Worm (Caenorhabditis elegans) whole organism, L4 larva: ENCODE data around the gene C41G6.12.
A peak's percentile ranks its signal among the peaks of the same experiment; 100 is the strongest.

ENCODE experiments used
- D1046.2 ChIP-seq: fragments of 200-800 bp; sonication (Bioruptor generic); IDR thresholded peaks from 2 replicates; pipeline ENCODE4 v1.3.6; 2022; ENCODE audit warnings: missing genetic modification characterization, missing compliant biosample characterization
- F37D6.2 ChIP-seq: sonication (generic microtip); optimal IDR thresholded peaks from 2 replicates; lab custom pipeline; 2016; ENCODE audit warnings: mild to moderate bottlenecking, missing genetic modification characterization, missing compliant biosample characterization
- F44E2.7 ChIP-seq: fragments of 200-800 bp; sonication (Bioruptor generic); IDR thresholded peaks from 2 replicates; pipeline ENCODE4 v2.1.2; 2022; ENCODE audit warnings: missing genetic modification characterization, missing compliant biosample characterization
- T26A8.4 ChIP-seq: fragments of 200-800 bp; sonication (Bioruptor generic); IDR thresholded peaks from 2 replicates; pipeline ENCODE4 v1.3.6; 2022; ENCODE audit warnings: missing genetic modification characterization, missing compliant biosample characterization
- Y5F2A.4 ChIP-seq: fragments of 200-800 bp; sonication (Bioruptor generic); optimal IDR thresholded peaks from 2 replicates; lab custom pipeline; 2018; ENCODE audit warnings: mild to moderate bottlenecking, missing genetic modification characterization, missing compliant biosample characterization
- Y75B8A.6 ChIP-seq: fragments of 200-800 bp; sonication (Bioruptor generic); IDR thresholded peaks from 2 replicates; pipeline ENCODE4 v1.3.6; 2022; ENCODE audit warnings: missing genetic modification reagents, missing genetic modification characterization, missing compliant biosample characterization
- ZK337.2 ChIP-seq: fragments of 200-800 bp; sonication (Bioruptor generic); IDR thresholded peaks from 2 replicates; pipeline ENCODE4 v1.3.6; 2022; ENCODE audit warnings: missing genetic modification reagents, missing genetic modification characterization, missing compliant biosample characterization
- aly-2 ChIP-seq: sonication (generic microtip); optimal IDR thresholded peaks from 2 replicates; lab custom pipeline; 2018; ENCODE audit warnings: missing biosample characterization, missing genetic modification characterization
- ama-1 ChIP-seq: fragments of 150-350 bp; optimal IDR thresholded peaks from 2 replicates; lab custom pipeline; 2014; ENCODE audit warnings: inconsistent platforms, mixed read lengths
- attf-4 ChIP-seq: sonication (generic microtip); optimal IDR thresholded peaks from 3 replicates; lab custom pipeline; 2017; ENCODE audit warnings: missing biosample characterization, missing genetic modification characterization
- ceh-20 ChIP-seq: fragments of 200-800 bp; sonication (Bioruptor generic); IDR thresholded peaks from 2 replicates; pipeline ENCODE4 v1.3.6; 2022; ENCODE audit warnings: missing genetic modification reagents, missing genetic modification characterization, missing compliant biosample characterization
- ceh-28 ChIP-seq: fragments of 150-350 bp; optimal IDR thresholded peaks from 2 replicates; lab custom pipeline; 2014; ENCODE audit warnings: missing biosample characterization, missing genetic modification reagents, missing genetic modification characterization
- ceh-32 ChIP-seq: sonication (generic microtip); optimal IDR thresholded peaks from 2 replicates; lab custom pipeline; 2016; ENCODE audit warnings: mild to moderate bottlenecking, missing genetic modification characterization, missing compliant biosample characterization; ENCODE audit not compliant: poor library complexity
- ceh-82 ChIP-seq: sonication (generic microtip); optimal IDR thresholded peaks from 2 replicates; lab custom pipeline; 2017; ENCODE audit warnings: missing biosample characterization, missing genetic modification characterization
- ces-1 ChIP-seq: fragments of 150-350 bp; sonication (generic microtip); optimal IDR thresholded peaks from 4 replicates; lab custom pipeline; 2014; ENCODE audit warnings: missing biosample characterization, missing genetic modification reagents, missing genetic modification characterization
- daf-12 ChIP-seq: fragments of 150-350 bp; optimal IDR thresholded peaks from 2 replicates; lab custom pipeline; 2014; ENCODE audit warnings: missing biosample characterization, missing genetic modification reagents, missing genetic modification characterization
- daf-19 ChIP-seq: fragments of 200-800 bp; sonication (Bioruptor generic); conservative IDR thresholded peaks from 2 replicates; pipeline ENCODE4 v1.3.6; 2022; ENCODE audit warnings: missing genetic modification characterization, missing compliant biosample characterization
- dmd-9 ChIP-seq: fragments of 200-800 bp; sonication (Bioruptor generic); IDR thresholded peaks from 2 replicates; pipeline ENCODE4 v1.3.6; 2022; ENCODE audit warnings: missing genetic modification reagents, missing genetic modification characterization, missing compliant biosample characterization
- dve-1 ChIP-seq: sonication (generic microtip); optimal IDR thresholded peaks from 2 replicates; lab custom pipeline; 2017; ENCODE audit warnings: antibody characterized with exemption, mild to moderate bottlenecking, missing genetic modification characterization, missing compliant biosample characterization; ENCODE audit not compliant: insufficient read depth
- egl-27 ChIP-seq: sonication (generic microtip); optimal IDR thresholded peaks from 3 replicates; lab custom pipeline; 2017; ENCODE audit warnings: missing biosample characterization, missing genetic modification reagents, missing genetic modification characterization
- fkh-10 ChIP-seq: fragments of 150-350 bp; optimal IDR thresholded peaks from 2 replicates; lab custom pipeline; 2014; ENCODE audit warnings: missing biosample characterization, missing genetic modification reagents, missing genetic modification characterization
- fos-1 ChIP-seq: fragments of 150-350 bp; optimal IDR thresholded peaks from 2 replicates; lab custom pipeline; 2014; ENCODE audit warnings: missing biosample characterization, missing genetic modification characterization
- gei-8 ChIP-seq: fragments of 200-800 bp; sonication (Bioruptor generic); optimal IDR thresholded peaks from 2 replicates; lab custom pipeline; 2018; ENCODE audit warnings: mild to moderate bottlenecking, missing genetic modification characterization, missing compliant biosample characterization
- hif-1 ChIP-seq, 2 experiments: sonication (generic microtip); optimal IDR thresholded peaks; 2 replicates each; lab custom pipeline; 2016 to 2017; ENCODE audit warnings: missing compliant biosample characterization in 2 of 2, missing genetic modification characterization in 2 of 2, missing genetic modification reagents in 2 of 2, missing genotype in 2 of 2, mild to moderate bottlenecking in 1 of 2
- hlh-11 ChIP-seq: fragments of 200-800 bp; sonication (Bioruptor generic); optimal IDR thresholded peaks from 2 replicates; lab custom pipeline; 2018; ENCODE audit warnings: mild to moderate bottlenecking, missing genetic modification characterization, missing compliant biosample characterization
- hmg-1.1 ChIP-seq: fragments of 200-800 bp; sonication (Bioruptor generic); IDR thresholded peaks from 2 replicates; pipeline ENCODE4 v1.3.6; 2022; ENCODE audit warnings: missing genetic modification reagents, missing genetic modification characterization, missing compliant biosample characterization
- jun-1 ChIP-seq: fragments of 150-350 bp; optimal IDR thresholded peaks from 2 replicates; lab custom pipeline; 2014; ENCODE audit warnings: missing biosample characterization, missing genetic modification reagents, missing genetic modification characterization
- lin-39 ChIP-seq: fragments of 150-350 bp; optimal IDR thresholded peaks from 2 replicates; lab custom pipeline; 2014; ENCODE audit warnings: missing biosample characterization, missing genetic modification reagents, missing genetic modification characterization
- mep-1 ChIP-seq: fragments of 150-350 bp; sonication (generic microtip); optimal IDR thresholded peaks from 3 replicates; lab custom pipeline; 2014; ENCODE audit warnings: missing biosample characterization, missing genetic modification characterization
- mxl-2 ChIP-seq: fragments of 200-800 bp; sonication (Bioruptor generic); conservative IDR thresholded peaks from 2 replicates; pipeline ENCODE4 v1.3.6; 2022; ENCODE audit warnings: missing genetic modification reagents, missing genetic modification characterization, missing compliant biosample characterization
- nhr-10 ChIP-seq: fragments of 150-350 bp; optimal IDR thresholded peaks from 2 replicates; lab custom pipeline; 2014; ENCODE audit warnings: missing biosample characterization, missing genetic modification characterization
- nhr-11 ChIP-seq: fragments of 150-350 bp; optimal IDR thresholded peaks from 2 replicates; lab custom pipeline; 2014; ENCODE audit warnings: missing biosample characterization, missing genetic modification characterization
- nhr-237 ChIP-seq: sonication (generic microtip); optimal IDR thresholded peaks from 2 replicates; lab custom pipeline; 2017; ENCODE audit warnings: missing biosample characterization, missing genetic modification characterization
- nhr-25 ChIP-seq: sonication (generic microtip); optimal IDR thresholded peaks from 2 replicates; lab custom pipeline; 2017; ENCODE audit warnings: missing genetic modification characterization, mild to moderate bottlenecking, missing compliant biosample characterization, antibody characterized with exemption, moderate library complexity, borderline replicate concordance; ENCODE audit not compliant: insufficient read depth
- nhr-28 ChIP-seq: fragments of 150-350 bp; optimal IDR thresholded peaks from 2 replicates; lab custom pipeline; 2014; ENCODE audit warnings: missing biosample characterization, missing genetic modification characterization
- nhr-48 ChIP-seq: sonication (generic microtip); optimal IDR thresholded peaks from 2 replicates; lab custom pipeline; 2016; ENCODE audit warnings: mild to moderate bottlenecking, missing genetic modification characterization, missing compliant biosample characterization
- nhr-76 ChIP-seq: fragments of 150-350 bp; optimal IDR thresholded peaks from 2 replicates; lab custom pipeline; 2014; ENCODE audit warnings: missing biosample characterization, missing genetic modification characterization
- pqm-1 ChIP-seq: sonication (generic microtip); optimal IDR thresholded peaks from 2 replicates; lab custom pipeline; 2017; ENCODE audit warnings: missing biosample characterization, missing genetic modification characterization
- saeg-2 ChIP-seq: fragments of 200-800 bp; sonication (Bioruptor generic); IDR thresholded peaks from 2 replicates; pipeline ENCODE4 v1.3.6; 2022; ENCODE audit warnings: missing genetic modification reagents, missing genetic modification characterization, missing compliant biosample characterization
- set-16 ChIP-seq: fragments of 200-800 bp; sonication (Bioruptor generic); IDR thresholded peaks from 2 replicates; pipeline ENCODE4 v1.3.6; 2022; ENCODE audit warnings: missing genetic modification reagents, missing genetic modification characterization, missing compliant biosample characterization
- skn-1 ChIP-seq: fragments of 150-350 bp; optimal IDR thresholded peaks from 2 replicates; lab custom pipeline; 2014; ENCODE audit warnings: missing biosample characterization, missing genetic modification characterization
- snpc-4 ChIP-seq: fragments of 150-350 bp; optimal IDR thresholded peaks from 2 replicates; lab custom pipeline; 2014; ENCODE audit warnings: missing biosample characterization, missing genetic modification characterization
- spr-1 ChIP-seq: sonication (generic microtip); optimal IDR thresholded peaks from 2 replicates; lab custom pipeline; 2016; ENCODE audit warnings: mild to moderate bottlenecking, missing genetic modification characterization, missing compliant biosample characterization
- tag-97 ChIP-seq: fragments of 200-800 bp; sonication (Bioruptor generic); IDR thresholded peaks from 2 replicates; pipeline ENCODE4 v1.3.6; 2022; ENCODE audit warnings: missing genetic modification characterization, missing compliant biosample characterization
- tra-1 ChIP-seq: fragments of 200-800 bp; sonication (Bioruptor generic); IDR thresholded peaks from 2 replicates; pipeline ENCODE4 v1.3.6; 2022; ENCODE audit warnings: missing genetic modification reagents, missing genetic modification characterization, missing compliant biosample characterization
- unc-130 ChIP-seq: sonication (generic microtip); optimal IDR thresholded peaks from 2 replicates; lab custom pipeline; 2016; ENCODE audit warnings: missing genetic modification reagents, missing genetic modification characterization, missing compliant biosample characterization
- unc-62 ChIP-seq, 3 experiments: fragments of 150-350 bp in 1 of 3; sonication (generic microtip); optimal IDR thresholded peaks in 2 of 3; peaks in 1 of 3; 1 replicate in 1 of 3; 2 replicates in 2 of 3; lab custom pipeline; 2014 to 2017; ENCODE audit warnings: missing biosample characterization in 3 of 3, missing genetic modification characterization in 3 of 3, missing genetic modification reagents in 3 of 3, missing genotype in 1 of 3
- zag-1 ChIP-seq: fragments of 150-350 bp; optimal IDR thresholded peaks from 2 replicates; lab custom pipeline; 2014; ENCODE audit warnings: missing biosample characterization, missing genetic modification characterization
- zfp-2 ChIP-seq: sonication (generic microtip); optimal IDR thresholded peaks from 2 replicates; lab custom pipeline; 2016; ENCODE audit warnings: mild to moderate bottlenecking, missing genetic modification characterization, missing compliant biosample characterization
- zip-11 ChIP-seq: fragments of 200-800 bp; sonication (Bioruptor generic); IDR thresholded peaks from 2 replicates; pipeline ENCODE4 v1.3.6; 2022; ENCODE audit warnings: missing genetic modification characterization, missing compliant biosample characterization
- ztf-11 ChIP-seq: fragments of 150-350 bp; optimal IDR thresholded peaks from 2 replicates; lab custom pipeline; 2014; ENCODE audit warnings: missing biosample characterization, missing genetic modification characterization
- ztf-7 ChIP-seq: fragments of 150-350 bp; optimal IDR thresholded peaks from 2 replicates; lab custom pipeline; 2014; ENCODE audit warnings: missing biosample characterization, missing genetic modification characterization

Gene C41G6.12

ce11 chrV:15190903-15191302 lies 16.7 kb downstream of the C41G6.12 start, which contains the start of gene Y75B12B.11 (continued):
- TF ChIP-seq hif-1 (tag; optimal IDR thresholded peaks at IDR 0.05; lab: Kevin White, UChicago) (peak; percentile 39 to 66), hmg-1.1 (GFP tag; lab: Robert Waterston, UW) (peak; percentile 92), fos-1 (tag; lab: Kevin White, UChicago) (no peak), mxl-2 (GFP tag; lab: Robert Waterston, UW) (peak; percentile 90), nhr-48 (tag; lab: Kevin White, UChicago) (peak; percentile 83), F44E2.7 (GFP tag; lab: Robert Waterston, UW) (peak; percentile 98), nhr-25 (tag; lab: Kevin White, UChicago) (peak; percentile 45), nhr-237 (tag; lab: Kevin White, UChicago) (no peak), egl-27 (no peak), tag-97 (no peak), nhr-76 (tag; lab: Kevin White, UChicago) (no peak), dve-1 (tag; lab: Kevin White, UChicago) (peak; percentile 93), nhr-10 (tag; lab: Kevin White, UChicago) (peak; percentile 39), F37D6.2 (tag; lab: Kevin White, UChicago) (peak; percentile 72), ces-1 (GFP tag; lab: Kevin White, UChicago) (no peak), D1046.2 (GFP tag; lab: Robert Waterston, UW) (peak; percentile 96), ama-1 (peak; percentile 82), hlh-11 (peak; percentile 76), Y5F2A.4 (GFP tag; lab: Kevin White, UChicago) (peak; percentile 94), zfp-2 (peak; percentile 66), mep-1 (tag; lab: Kevin White, UChicago) (peak; percentile 92), ceh-82 (tag; lab: Kevin White, UChicago) (no peak), pqm-1 (peak; percentile 7), nhr-11 (peak; percentile 55), tra-1 (GFP tag; lab: Robert Waterston, UW) (peak; percentile 95), Y75B8A.6 (GFP tag; lab: Robert Waterston, UW) (peak; percentile 83; the same call in 1 of the 2 replicates), T26A8.4 (GFP tag; lab: Robert Waterston, UW) (peak; percentile 94), ceh-32 (peak; percentile 65), daf-12 (tag; lab: Kevin White, UChicago) (no peak), zag-1 (tag; lab: Kevin White, UChicago) (no peak), ztf-7 (tag; lab: Kevin White, UChicago) (peak; percentile 42), aly-2 (tag; lab: Kevin White, UChicago) (peak; percentile 92), saeg-2 (GFP tag; lab: Robert Waterston, UW) (peak; percentile 92), fkh-10 (GFP tag; lab: Kevin White, UChicago) (no peak), lin-39 (no peak), jun-1 (tag; lab: Kevin White, UChicago) (peak; percentile 57), dmd-9 (peak; percentile 87), ZK337.2 (GFP tag; lab: Robert Waterston, UW) (peak; percentile 89), gei-8 (GFP tag; lab: Kevin White, UChicago) (peak; percentile 97), unc-130 (GFP tag; lab: Kevin White, UChicago) (peak; percentile 92), nhr-28 (peak; percentile 23), ztf-11 (tag; lab: Kevin White, UChicago) (no peak), snpc-4 (tag; lab: Kevin White, UChicago) (no peak), spr-1 (tag; lab: Kevin White, UChicago) (peak; percentile 95), ceh-20 (GFP tag; lab: Robert Waterston, UW) (peak; percentile 89), ceh-28 (tag; lab: Kevin White, UChicago) (no peak), skn-1 (no peak), set-16 (peak; percentile 85), unc-62 (GFP tag; optimal IDR thresholded peaks at IDR 0.05 in 1 of 2; lab: Kevin White, UChicago) (no peak), unc-62 (tag; optimal IDR thresholded peaks at IDR 0.05; lab: Kevin White, UChicago) (no peak), daf-19 (GFP tag; lab: Robert Waterston, UW) (peak; percentile 90), attf-4 (tag; lab: Kevin White, UChicago) (no peak), zip-11 (peak; percentile 88)
